Worm (Caenorhabditis elegans) whole organism, L4 larva: Measurements from ENCODE around the gene ife-4.

Experiments
- R02D3.7 ChIP-seq: fragments of 150-350 bp; sonication (generic microtip); optimal IDR thresholded peaks from 3 replicates; lab custom pipeline; 2014; ENCODE audit warnings: missing biosample characterization, missing genetic modification characterization
- unc-39 ChIP-seq: sonication (generic microtip); optimal IDR thresholded peaks from 2 replicates; lab custom pipeline; 2017; ENCODE audit warnings: missing biosample characterization, missing genetic modification characterization

- TF ChIP-seq unc-39 (tag; lab: Kevin White, UChicago) (no peak), R02D3.7 (no peak)
Measured at ce11 chrX:1122198-1122597, 18.2 kb downstream of the ife-4 start.
